Fruit fly (Drosophila melanogaster) whole organism, pupa: Measurements from ENCODE around the gene CG5104.

Experiments
- CG10348 ChIP-seq: fragments of 200-800 bp; sonication (Bioruptor generic); IDR thresholded peaks from 2 replicates; pipeline ENCODE4 v1.3.6; 2022; ENCODE audit warnings: missing biosample characterization, missing genetic modification characterization
- CG12605 ChIP-seq: fragments of 200-800 bp; sonication (Bioruptor generic); IDR thresholded peaks from 2 replicates; pipeline ENCODE4 v1.3.6; 2022; ENCODE audit warnings: missing biosample characterization, missing genetic modification characterization
- CG13204 ChIP-seq: fragments of 200-800 bp; sonication (Bioruptor generic); optimal IDR thresholded peaks from 2 replicates; lab custom pipeline; 2018; ENCODE audit warnings: missing biosample characterization, mild to moderate bottlenecking, missing genetic modification characterization, moderate library complexity
- CG14655 ChIP-seq: fragments of 200-800 bp; sonication (Bioruptor generic); optimal IDR thresholded peaks from 3 replicates; lab custom pipeline; 2017; ENCODE audit warnings: mild to moderate bottlenecking, missing biosample characterization, missing genetic modification reagents, missing genetic modification characterization
- CG15710 ChIP-seq: fragments of 200-800 bp; sonication (Bioruptor generic); optimal IDR thresholded peaks from 2 replicates; lab custom pipeline; 2018; ENCODE audit warnings: missing biosample characterization, mild to moderate bottlenecking, missing genetic modification characterization, moderate library complexity
- CG17806 ChIP-seq: fragments of 200-800 bp; sonication (Bioruptor generic); optimal IDR thresholded peaks from 2 replicates; lab custom pipeline; 2018; ENCODE audit warnings: missing biosample characterization, mild to moderate bottlenecking, missing genetic modification characterization, moderate library complexity
- CG32121 ChIP-seq: fragments of 200-800 bp; sonication (Bioruptor generic); IDR thresholded peaks from 2 replicates; pipeline ENCODE4 v1.3.6; 2022; ENCODE audit warnings: missing biosample characterization, missing genetic modification characterization
- CG34367 ChIP-seq: fragments of 200-800 bp; sonication (Bioruptor generic); optimal IDR thresholded peaks from 2 replicates; lab custom pipeline; 2018; ENCODE audit warnings: missing biosample characterization, mild to moderate bottlenecking, missing genetic modification characterization
- CG4496 ChIP-seq: fragments of 200-800 bp; sonication (Bioruptor generic); IDR thresholded peaks from 3 replicates; pipeline ENCODE4 v1.3.6; 2022; ENCODE audit warnings: missing biosample characterization, missing genetic modification characterization
- CG8159 ChIP-seq: fragments of 200-800 bp; sonication (Bioruptor generic); optimal IDR thresholded peaks from 3 replicates; lab custom pipeline; 2018; ENCODE audit warnings: missing biosample characterization, mild to moderate bottlenecking, missing genetic modification characterization, moderate library complexity
- CG8301 ChIP-seq: fragments of 200-800 bp; sonication (Bioruptor generic); optimal IDR thresholded peaks from 2 replicates; lab custom pipeline; 2018; ENCODE audit warnings: missing biosample characterization, mild to moderate bottlenecking, missing genetic modification characterization
- CG9948 ChIP-seq: fragments of 200-800 bp; sonication (Bioruptor generic); optimal IDR thresholded peaks from 2 replicates; lab custom pipeline; 2018; ENCODE audit warnings: missing biosample characterization, mild to moderate bottlenecking, missing genetic modification characterization, moderate library complexity
- D1 ChIP-seq: fragments of 200-800 bp; sonication (Bioruptor generic); optimal IDR thresholded peaks from 2 replicates; lab custom pipeline; 2018; ENCODE audit warnings: missing biosample characterization, mild to moderate bottlenecking, missing genetic modification characterization, moderate library complexity
- EcR ChIP-seq: fragments of 200-800 bp; sonication (Bioruptor generic); optimal IDR thresholded peaks from 3 replicates; lab custom pipeline; 2019; ENCODE audit warnings: missing biosample characterization, missing genetic modification characterization, mild to moderate bottlenecking, moderate library complexity, missing genetic modification reagents
- Ets98B ChIP-seq: fragments of 200-800 bp; sonication (Bioruptor generic); IDR thresholded peaks from 2 replicates; pipeline ENCODE4 v1.3.6; 2022; ENCODE audit warnings: missing biosample characterization, missing genetic modification characterization
- Pif1A ChIP-seq: fragments of 200-800 bp; sonication (Bioruptor generic); optimal IDR thresholded peaks from 3 replicates; lab custom pipeline; 2016; ENCODE audit warnings: missing biosample characterization, missing genetic modification characterization
- Pif1B ChIP-seq: fragments of 200-800 bp; sonication (Bioruptor generic); optimal IDR thresholded peaks from 3 replicates; lab custom pipeline; 2016; ENCODE audit warnings: missing biosample characterization, missing genetic modification characterization
- Snoo ChIP-seq: fragments of 200-800 bp; sonication (Bioruptor generic); optimal IDR thresholded peaks from 3 replicates; lab custom pipeline; 2017; ENCODE audit warnings: missing biosample characterization, mild to moderate bottlenecking, missing genetic modification characterization, inconsistent platforms
- fd96Ca ChIP-seq: fragments of 200-800 bp; sonication (Bioruptor generic); IDR thresholded peaks from 3 replicates; pipeline ENCODE4 v1.3.6; 2022; ENCODE audit warnings: missing biosample characterization, missing genetic modification characterization
- gl ChIP-seq: fragments of 200-800 bp; sonication (Bioruptor generic); optimal IDR thresholded peaks from 2 replicates; lab custom pipeline; 2018; ENCODE audit warnings: missing biosample characterization, mild to moderate bottlenecking, missing genetic modification characterization
- rn ChIP-seq: fragments of 200-800 bp; sonication (Bioruptor generic); IDR thresholded peaks from 2 replicates; pipeline ENCODE4 v1.3.6; 2022; ENCODE audit warnings: missing biosample characterization, missing genetic modification characterization

The CG5104 gene

dm6 chr3L:20557065-20557464, 36.3 kb downstream of the CG5104 start:
- peak; percentile 18 for TF ChIP-seq CG8301 (tag; lab: Kevin White, UChicago)
- TF ChIP-seq CG8159 (tag; lab: Kevin White, UChicago) = no peak

- no peak for TF ChIP-seq CG12605 (GFP tag; lab: Robert Waterston, UW)
- TF ChIP-seq CG9948 (tag; lab: Kevin White, UChicago) = peak; percentile 34
- TF ChIP-seq D1 = no peak
- peak; percentile 15 for TF ChIP-seq CG15710 (tag; lab: Kevin White, UChicago)
- no peak for TF ChIP-seq Pif1A (GFP tag; lab: Kevin White, UChicago)
- TF ChIP-seq Pif1B (GFP tag; lab: Kevin White, UChicago) = peak; percentile 1
- no peak for TF ChIP-seq Snoo (tag; lab: Kevin White, UChicago)
- TF ChIP-seq CG10348 (GFP tag; lab: Robert Waterston, UW) = no peak
- no peak for TF ChIP-seq CG34367 (tag; lab: Kevin White, UChicago)
- no peak for TF ChIP-seq CG4496 (GFP tag; lab: Robert Waterston, UW)
- TF ChIP-seq CG14655 (GFP tag; lab: Kevin White, UChicago) = peak; percentile 56
- no peak for TF ChIP-seq Ets98B (GFP tag; lab: Robert Waterston, UW)
- no peak for TF ChIP-seq EcR (GFP tag; lab: Kevin White, UChicago)
- no peak for TF ChIP-seq rn (GFP tag; lab: Robert Waterston, UW)
- peak; percentile 46 for TF ChIP-seq CG8301 (tag; lab: Kevin White, UChicago)
- TF ChIP-seq CG8159 (tag; lab: Kevin White, UChicago) = peak; percentile 25
- TF ChIP-seq gl (tag; lab: Kevin White, UChicago) = no peak
- TF ChIP-seq fd96Ca = no peak
- TF ChIP-seq CG32121 (GFP tag; lab: Robert Waterston, UW) = no peak
- TF ChIP-seq CG17806 (tag; lab: Kevin White, UChicago) = peak; percentile 29
- TF ChIP-seq CG13204 (GFP tag; lab: Kevin White, UChicago) = no peak
These were observed 41.8 kb downstream of the CG5104 start for dm6 chr3L:20562649-20563048.

dm6 chr3L:20563767-20564166, 43.0 kb downstream of the CG5104 start:
- no peak for TF ChIP-seq Ets98B (GFP tag; lab: Robert Waterston, UW)
- no peak for TF ChIP-seq fd96Ca
- no peak for TF ChIP-seq CG14655 (GFP tag; lab: Kevin White, UChicago)
- no peak for TF ChIP-seq CG8159 (tag; lab: Kevin White, UChicago)
- no peak for TF ChIP-seq CG15710 (tag; lab: Kevin White, UChicago)
- TF ChIP-seq Pif1A (GFP tag; lab: Kevin White, UChicago) = no peak
- TF ChIP-seq CG10348 (GFP tag; lab: Robert Waterston, UW) = no peak
- no peak for TF ChIP-seq CG17806 (tag; lab: Kevin White, UChicago)
- TF ChIP-seq EcR (GFP tag; lab: Kevin White, UChicago) = no peak
- no peak for TF ChIP-seq CG4496 (GFP tag; lab: Robert Waterston, UW)
- no peak for TF ChIP-seq CG32121 (GFP tag; lab: Robert Waterston, UW)
- no peak for TF ChIP-seq CG9948 (tag; lab: Kevin White, UChicago)
- no peak for TF ChIP-seq CG8301 (tag; lab: Kevin White, UChicago)
- TF ChIP-seq rn (GFP tag; lab: Robert Waterston, UW) = no peak
- no peak for TF ChIP-seq Snoo (tag; lab: Kevin White, UChicago)
- TF ChIP-seq D1 = no peak
- no peak for TF ChIP-seq CG12605 (GFP tag; lab: Robert Waterston, UW)

- TF ChIP-seq Pif1B (GFP tag; lab: Kevin White, UChicago) (no peak), Pif1A (GFP tag; lab: Kevin White, UChicago) (no peak), CG15710 (tag; lab: Kevin White, UChicago) (no peak), fd96Ca (no peak), D1 (no peak), CG13204 (GFP tag; lab: Kevin White, UChicago) (no peak), Snoo (tag; lab: Kevin White, UChicago) (no peak), CG34367 (tag; lab: Kevin White, UChicago) (no peak), gl (tag; lab: Kevin White, UChicago) (no peak), CG32121 (GFP tag; lab: Robert Waterston, UW) (no peak)
These were observed 44.8 kb downstream of the CG5104 start for dm6 chr3L:20565561-20566128.

dm6 chr3L:20570134-20570533, 49.3 kb downstream of the CG5104 start:
- TF ChIP-seq CG4496 (GFP tag; lab: Robert Waterston, UW) (no peak), CG9948 (tag; lab: Kevin White, UChicago) (no peak), EcR (GFP tag; lab: Kevin White, UChicago) (no peak), fd96Ca (no peak), CG13204 (GFP tag; lab: Kevin White, UChicago) (no peak), CG10348 (GFP tag; lab: Robert Waterston, UW) (no peak), CG34367 (tag; lab: Kevin White, UChicago) (no peak), Snoo (tag; lab: Kevin White, UChicago) (no peak), Pif1A (GFP tag; lab: Kevin White, UChicago) (no peak), D1 (no peak), CG8159 (tag; lab: Kevin White, UChicago) (no peak), rn (GFP tag; lab: Robert Waterston, UW) (no peak), CG12605 (GFP tag; lab: Robert Waterston, UW) (no peak), CG15710 (tag; lab: Kevin White, UChicago) (no peak), Ets98B (GFP tag; lab: Robert Waterston, UW) (no peak), CG14655 (GFP tag; lab: Kevin White, UChicago) (peak; percentile 31), CG8301 (tag; lab: Kevin White, UChicago) (peak; percentile 51), Pif1B (GFP tag; lab: Kevin White, UChicago) (no peak), gl (tag; lab: Kevin White, UChicago) (no peak), CG32121 (GFP tag; lab: Robert Waterston, UW) (peak; percentile 45), CG17806 (tag; lab: Kevin White, UChicago) (no peak)
